Fruit fly (Drosophila melanogaster): ENCODE results near the gene CG42557.

DNA sequence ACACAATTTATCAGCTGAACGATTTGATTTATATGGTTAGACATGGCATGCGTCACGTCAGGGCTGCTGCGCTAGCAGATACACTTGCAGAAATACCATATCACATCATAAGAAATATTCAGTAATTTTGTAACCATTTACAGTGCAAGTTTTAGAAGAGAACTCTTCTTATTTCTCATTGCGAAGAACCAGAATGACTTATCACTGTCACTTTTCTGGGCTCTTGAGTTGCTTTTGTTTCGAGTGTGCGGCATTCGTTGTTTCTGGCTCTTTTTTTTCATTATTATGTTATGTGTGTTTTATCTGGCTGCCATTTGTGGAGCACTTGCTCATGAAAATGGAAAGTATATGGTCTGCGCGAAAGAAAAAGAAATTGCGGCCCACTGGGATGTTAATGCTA lies 48.9 kb downstream of the CG42557 start:
- TF ChIP-seq CG2875 (GFP tag; optimal IDR thresholded peaks at IDR 0.05) (no peak), Blimp-1 (GFP tag; optimal IDR thresholded peaks at IDR 0.05) (peak; percentile 41), emc (GFP tag; optimal IDR thresholded peaks at IDR 0.05) (no peak), Abd-B (GFP tag; optimal IDR thresholded peaks at IDR 0.05) (no peak), CG17912 (GFP tag; optimal IDR thresholded peaks at IDR 0.05) (no peak), Elba2 (GFP tag; optimal IDR thresholded peaks at IDR 0.05) (no peak), Max (GFP tag; optimal IDR thresholded peaks at IDR 0.05) (no peak), trh (GFP tag; optimal IDR thresholded peaks at IDR 0.05) (no peak), CG7928 (GFP tag; optimal IDR thresholded peaks at IDR 0.05) (no peak), CG8388 (GFP tag; optimal IDR thresholded peaks at IDR 0.05) (no peak), pzg (GFP tag; optimal IDR thresholded peaks at IDR 0.05) (no peak), CG2712 (tag; optimal IDR thresholded peaks at IDR 0.05) (no peak), HmgZ (tag; optimal IDR thresholded peaks at IDR 0.05) (no peak), odd (GFP tag; optimal IDR thresholded peaks at IDR 0.05) (no peak)
